Worm (Caenorhabditis elegans) whole organism, L4/young adult: ENCODE measurements around the gene tre-4.

Source experiments
- W03F9.2 ChIP-seq: fragments of 150-350 bp; optimal IDR thresholded peaks from 2 replicates; lab custom pipeline; 2014; ENCODE audit warnings: missing biosample characterization, missing genetic modification characterization
- dao-5 ChIP-seq: sonication (generic microtip); optimal IDR thresholded peaks from 2 replicates; lab custom pipeline; 2016; ENCODE audit warnings: missing genotype, missing genetic modification characterization, moderate library complexity, missing compliant biosample characterization
- him-1 ChIP-seq: sonication (generic microtip); optimal IDR thresholded peaks from 2 replicates; lab custom pipeline; 2016; ENCODE audit warnings: missing genotype, missing genetic modification reagents, missing genetic modification characterization, missing compliant biosample characterization

DNA sequence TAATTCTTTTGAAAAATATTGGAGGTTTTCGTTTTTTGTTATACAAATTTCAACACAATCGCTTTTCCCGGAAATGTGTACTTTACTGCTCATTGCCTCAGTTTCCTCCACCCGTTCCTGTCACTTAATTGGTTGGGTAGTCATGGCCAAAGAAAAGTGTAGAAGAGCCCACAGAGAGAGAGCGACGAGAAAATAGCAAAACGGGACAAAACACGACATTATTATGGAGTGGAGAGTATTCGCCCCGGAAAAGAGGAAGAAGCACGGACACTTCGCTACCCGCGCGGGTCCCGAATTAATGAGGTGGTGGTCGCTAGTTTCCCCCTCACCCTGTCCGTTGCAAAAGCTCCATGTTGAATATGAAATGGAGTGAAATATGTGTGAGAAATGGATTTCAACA lies 31.9 kb downstream of the tre-4 start:
- TF ChIP-seq him-1, result no peak
- TF ChIP-seq dao-5 (tag; lab: Kevin White, UChicago), result no peak
- no peak for TF ChIP-seq W03F9.2 (tag; lab: Kevin White, UChicago)
